Fruit fly (Drosophila melanogaster) whole organism, adult: ENCODE data around the gene COX7AL2.

Experiments used
- CG11617 ChIP-seq: fragments of 200-800 bp; sonication (Bioruptor generic); optimal IDR thresholded peaks from 2 replicates; lab custom pipeline; 2017; ENCODE audit warnings: mild to moderate bottlenecking, missing biosample characterization, missing genetic modification reagents, missing genetic modification characterization
- CG12768 ChIP-seq: fragments of 200-800 bp; sonication (Bioruptor generic); optimal IDR thresholded peaks from 2 replicates; lab custom pipeline; 2017; ENCODE audit warnings: missing biosample characterization, missing genetic modification characterization, mild to moderate bottlenecking, moderate library complexity, missing genetic modification reagents
- CG14711 ChIP-seq: fragments of 200-800 bp; sonication (Bioruptor generic); optimal IDR thresholded peaks from 2 replicates; lab custom pipeline; 2018; ENCODE audit warnings: missing biosample characterization, mild to moderate bottlenecking, missing genetic modification characterization, moderate library complexity
- CG1620 ChIP-seq: fragments of 200-800 bp; sonication (Bioruptor generic); optimal IDR thresholded peaks from 2 replicates; lab custom pipeline; 2016; ENCODE audit warnings: missing biosample characterization, missing genetic modification characterization
- CG33017 ChIP-seq: fragments of 200-800 bp; sonication (Bioruptor generic); optimal IDR thresholded peaks from 2 replicates; lab custom pipeline; 2018; ENCODE audit warnings: missing biosample characterization, mild to moderate bottlenecking, missing genetic modification characterization, moderate library complexity
- CG5204 ChIP-seq: fragments of 200-800 bp; sonication (Bioruptor generic); optimal IDR thresholded peaks from 2 replicates; lab custom pipeline; 2016; ENCODE audit warnings: missing biosample characterization, missing genetic modification characterization
- CG7045 ChIP-seq: fragments of 200-800 bp; sonication (Bioruptor generic); optimal IDR thresholded peaks from 2 replicates; lab custom pipeline; 2017; ENCODE audit warnings: missing biosample characterization, mild to moderate bottlenecking, missing genetic modification characterization
- CG7101 ChIP-seq: fragments of 200-800 bp; sonication (Bioruptor generic); optimal IDR thresholded peaks from 2 replicates; lab custom pipeline; 2018; ENCODE audit warnings: missing biosample characterization, mild to moderate bottlenecking, missing genetic modification characterization, moderate library complexity
- Clk ChIP-seq: fragments of 200-800 bp; sonication (Bioruptor generic); optimal IDR thresholded peaks from 2 replicates; lab custom pipeline; 2017; ENCODE audit warnings: missing biosample characterization, missing genetic modification characterization
- Crg-1 ChIP-seq: fragments of 200-800 bp; sonication (Bioruptor generic); optimal IDR thresholded peaks from 2 replicates; lab custom pipeline; 2016; ENCODE audit warnings: missing biosample characterization, missing genetic modification characterization
- Hr96 ChIP-seq: fragments of 200-800 bp; sonication (Bioruptor generic); optimal IDR thresholded peaks from 2 replicates; lab custom pipeline; 2016; ENCODE audit warnings: missing biosample characterization, missing genetic modification characterization
- Mnt ChIP-seq: fragments of 200-800 bp; sonication (Bioruptor generic); optimal IDR thresholded peaks from 2 replicates; lab custom pipeline; 2016; ENCODE audit warnings: missing biosample characterization, mild to moderate bottlenecking, missing genetic modification characterization
- bab1 ChIP-seq: fragments of 200-800 bp; sonication (Bioruptor generic); optimal IDR thresholded peaks from 3 replicates; lab custom pipeline; 2019; ENCODE audit warnings: missing biosample characterization, mild to moderate bottlenecking, missing genetic modification characterization, moderate library complexity
- cic ChIP-seq: fragments of 200-800 bp; sonication (Bioruptor generic); optimal IDR thresholded peaks from 2 replicates; lab custom pipeline; 2017; ENCODE audit warnings: missing biosample characterization, mild to moderate bottlenecking, missing genetic modification characterization, moderate library complexity
- cnc ChIP-seq, 2 experiments: fragments of >200 bp; optimal IDR thresholded peaks; 2 replicates each; lab custom pipeline; 2017
- kay ChIP-seq: fragments of 200-800 bp; sonication (Bioruptor generic); peaks from one replicate; lab custom pipeline; 2016; ENCODE audit warnings: missing biosample characterization, missing genetic modification characterization, borderline replicate concordance
- ovo ChIP-seq: fragments of 200-800 bp; sonication (Bioruptor generic); optimal IDR thresholded peaks from 2 replicates; lab custom pipeline; 2016; ENCODE audit warnings: missing biosample characterization, missing genetic modification characterization
- pad ChIP-seq: fragments of 200-800 bp; sonication (Bioruptor generic); optimal IDR thresholded peaks from 3 replicates; lab custom pipeline; 2017; ENCODE audit warnings: missing biosample characterization, missing genetic modification characterization, mild to moderate bottlenecking, moderate library complexity, missing genetic modification reagents
- tj ChIP-seq: fragments of 200-800 bp; sonication (Bioruptor generic); optimal IDR thresholded peaks from 3 replicates; lab custom pipeline; 2017; ENCODE audit warnings: missing biosample characterization, mild to moderate bottlenecking, missing genetic modification characterization, moderate library complexity
- toe ChIP-seq: fragments of 200-800 bp; sonication (Bioruptor generic); optimal IDR thresholded peaks from 2 replicates; lab custom pipeline; 2016; ENCODE audit warnings: missing biosample characterization, missing genetic modification characterization

COX7AL2 gene

dm6 chr2L:2236722-2237121, 39.0 kb upstream of the COX7AL2 start, which contains the start of gene Sec24CD:
TSS of gene Sec24CD (minus strand) at chr2L:2236844.
- TF ChIP-seq tj, result peak; percentile 22
- peak; percentile 69 for TF ChIP-seq cic (GFP tag; lab: Kevin White, UChicago)
- peak; percentile 69 for TF ChIP-seq bab1 (GFP tag; lab: Kevin White, UChicago)
- peak; percentile 30 for TF ChIP-seq CG7101 (tag; lab: Kevin White, UChicago)
- TF ChIP-seq CG11617, result no peak
- no peak for TF ChIP-seq CG14711 (tag; lab: Kevin White, UChicago)
- no peak for TF ChIP-seq ovo
- no peak for TF ChIP-seq CG33017
- TF ChIP-seq CG1620 (GFP tag; lab: Kevin White, UChicago), result no peak
- TF ChIP-seq Clk (GFP tag; lab: Kevin White, UChicago), result no peak
- no peak for TF ChIP-seq cnc (optimal IDR thresholded peaks at IDR 0.05; lab: Kevin White, UChicago)
- TF ChIP-seq Crg-1 (GFP tag; lab: Kevin White, UChicago), result no peak
- TF ChIP-seq Mnt (GFP tag; lab: Kevin White, UChicago), result peak; percentile 33
- TF ChIP-seq kay (GFP tag; lab: Kevin White, UChicago), result peak; percentile 97
- peak; percentile 39 for TF ChIP-seq CG12768 (GFP tag; lab: Kevin White, UChicago)
- no peak for TF ChIP-seq CG5204 (GFP tag; lab: Kevin White, UChicago)

- TF ChIP-seq Crg-1 (GFP tag; lab: Kevin White, UChicago), result no peak
- peak; percentile 51 for TF ChIP-seq Mnt (GFP tag; lab: Kevin White, UChicago)
- TF ChIP-seq pad, result peak; percentile 39
- peak; percentile 1 for TF ChIP-seq kay (GFP tag; lab: Kevin White, UChicago)
- TF ChIP-seq cic (GFP tag; lab: Kevin White, UChicago), result peak; percentile 61
- peak; percentile 66 for TF ChIP-seq CG12768 (GFP tag; lab: Kevin White, UChicago)
Observed at dm6 chr2L:2228179-2228849, 30.6 kb upstream of the COX7AL2 start.

- TF ChIP-seq Clk (GFP tag; lab: Kevin White, UChicago) (no peak), Hr96 (no peak), Mnt (GFP tag; lab: Kevin White, UChicago) (no peak), CG14711 (tag; lab: Kevin White, UChicago) (peak; percentile 7), kay (GFP tag; lab: Kevin White, UChicago) (peak; percentile 84), CG5204 (GFP tag; lab: Kevin White, UChicago) (no peak), CG12768 (GFP tag; lab: Kevin White, UChicago) (no peak), CG11617 (no peak), tj (no peak), CG1620 (GFP tag; lab: Kevin White, UChicago) (peak; percentile 9), Crg-1 (GFP tag; lab: Kevin White, UChicago) (no peak), cic (GFP tag; lab: Kevin White, UChicago) (no peak), ovo (no peak), toe (no peak), CG33017 (peak; percentile 40), bab1 (GFP tag; lab: Kevin White, UChicago) (no peak), cnc (optimal IDR thresholded peaks at IDR 0.05; lab: Kevin White, UChicago) (no peak), CG7101 (tag; lab: Kevin White, UChicago) (peak; percentile 49), CG7045 (peak; percentile 23), pad (no peak)
Observed at dm6 chr2L:2227316-2227715, 29.6 kb upstream of the COX7AL2 start.

- TF ChIP-seq CG11617, result peak; percentile 95
- peak; percentile 94 for TF ChIP-seq CG7101 (tag; lab: Kevin White, UChicago)
- peak; percentile 96 for TF ChIP-seq Hr96
- peak; percentile 90 for TF ChIP-seq bab1 (GFP tag; lab: Kevin White, UChicago)
- TF ChIP-seq toe, result peak; percentile 96
- peak; percentile 93 for TF ChIP-seq tj
- TF ChIP-seq ovo, result peak; percentile 88
- TF ChIP-seq CG33017, result peak; percentile 89
- TF ChIP-seq Crg-1 (GFP tag; lab: Kevin White, UChicago), result peak; percentile 95
- peak; percentile 92 for TF ChIP-seq Mnt (GFP tag; lab: Kevin White, UChicago)
- TF ChIP-seq CG1620 (GFP tag; lab: Kevin White, UChicago), result peak; percentile 96
- peak; percentile 96 for TF ChIP-seq CG5204 (GFP tag; lab: Kevin White, UChicago)
- peak; percentile 62 for TF ChIP-seq cic (GFP tag; lab: Kevin White, UChicago)
- peak; percentile 88 for TF ChIP-seq CG14711 (tag; lab: Kevin White, UChicago)
- TF ChIP-seq kay (GFP tag; lab: Kevin White, UChicago), result peak; percentile 97
- TF ChIP-seq CG7045, result peak; percentile 89
- TF ChIP-seq pad, result peak; percentile 87
- TF ChIP-seq cnc (optimal IDR thresholded peaks at IDR 0.05; lab: Kevin White, UChicago), result no peak
- TF ChIP-seq Clk (GFP tag; lab: Kevin White, UChicago), result peak; percentile 87
- peak; percentile 92 for TF ChIP-seq CG12768 (GFP tag; lab: Kevin White, UChicago)
Observed at dm6 chr2L:2226259-2227121, 28.8 kb upstream of the COX7AL2 start, which contains the start of the genes CG15387 and sau. TSS of gene CG15387 (minus strand) at chr2L:2226294. TSS of gene sau (plus strand) at chr2L:2226342.

dm6 chr2L:2222377-2222776, 24.7 kb upstream of the COX7AL2 start:
- peak; percentile 5 for TF ChIP-seq bab1 (GFP tag; lab: Kevin White, UChicago)
- TF ChIP-seq kay (GFP tag; lab: Kevin White, UChicago), result peak; percentile 56
- no peak for TF ChIP-seq CG33017
- TF ChIP-seq CG11617, result no peak
- TF ChIP-seq Mnt (GFP tag; lab: Kevin White, UChicago), result no peak
- no peak for TF ChIP-seq cnc (optimal IDR thresholded peaks at IDR 0.05; lab: Kevin White, UChicago)
